Worm (Caenorhabditis elegans) whole organism, L2 larva: ENCODE measurements around the gene ZC477.2.

Source experiments
- C34F6.9 ChIP-seq: fragments of 150-350 bp; optimal IDR thresholded peaks from 2 replicates; lab custom pipeline; 2014; ENCODE audit warnings: missing biosample characterization, missing genetic modification characterization
- F13H6.1 ChIP-seq: sonication (generic microtip); optimal IDR thresholded peaks from 2 replicates; lab custom pipeline; 2016; ENCODE audit warnings: missing genetic modification characterization, missing compliant biosample characterization
- R02D3.7 ChIP-seq: fragments of 150-350 bp; optimal IDR thresholded peaks from 2 replicates; lab custom pipeline; 2014; ENCODE audit warnings: missing biosample characterization, missing genetic modification characterization
- ZK546.5 ChIP-seq: sonication (generic microtip); optimal IDR thresholded peaks from 2 replicates; lab custom pipeline; 2017; ENCODE audit warnings: missing biosample characterization, missing genetic modification characterization
- alr-1 ChIP-seq: fragments of 150-350 bp; optimal IDR thresholded peaks from 2 replicates; lab custom pipeline; 2014; ENCODE audit warnings: missing biosample characterization, missing genetic modification characterization
- aly-2 ChIP-seq: fragments of 150-350 bp; optimal IDR thresholded peaks from 2 replicates; lab custom pipeline; 2014; ENCODE audit warnings: missing biosample characterization, missing genetic modification characterization
- ama-1 ChIP-seq: fragments of 150-350 bp; optimal IDR thresholded peaks from 2 replicates; lab custom pipeline; 2018; ENCODE audit warnings: inconsistent platforms
- blmp-1 ChIP-seq: sonication (generic microtip); optimal IDR thresholded peaks from 2 replicates; lab custom pipeline; 2017; ENCODE audit warnings: missing genetic modification characterization, mild to moderate bottlenecking, missing compliant biosample characterization, antibody characterized with exemption, moderate library complexity; ENCODE audit not compliant: insufficient read depth
- ceh-16 ChIP-seq: fragments of 150-350 bp; optimal IDR thresholded peaks from 2 replicates; lab custom pipeline; 2014; ENCODE audit warnings: missing biosample characterization, missing genetic modification characterization
- ceh-82 ChIP-seq: fragments of 150-350 bp; optimal IDR thresholded peaks from 2 replicates; lab custom pipeline; 2014; ENCODE audit warnings: missing biosample characterization, missing genetic modification characterization
- crh-2 ChIP-seq: sonication (generic microtip); optimal IDR thresholded peaks from 2 replicates; lab custom pipeline; 2017; ENCODE audit warnings: missing biosample characterization, missing genetic modification characterization
- egl-27 ChIP-seq: sonication (generic microtip); optimal IDR thresholded peaks from 3 replicates; lab custom pipeline; 2017; ENCODE audit warnings: missing biosample characterization, missing genetic modification reagents, missing genetic modification characterization
- elt-1 ChIP-seq: fragments of 150-350 bp; optimal IDR thresholded peaks from 2 replicates; lab custom pipeline; 2014; ENCODE audit warnings: missing biosample characterization, missing genetic modification characterization
- elt-3 ChIP-seq: sonication (generic microtip); optimal IDR thresholded peaks from 2 replicates; lab custom pipeline; 2017; ENCODE audit warnings: missing biosample characterization, missing genetic modification characterization
- fos-1 ChIP-seq: fragments of 150-350 bp; optimal IDR thresholded peaks from 2 replicates; lab custom pipeline; 2014; ENCODE audit warnings: missing biosample characterization, missing genetic modification characterization
- gmeb-1 ChIP-seq: fragments of 150-350 bp; optimal IDR thresholded peaks from 2 replicates; lab custom pipeline; 2014; ENCODE audit warnings: missing biosample characterization, missing genetic modification characterization
- lin-11 ChIP-seq: fragments of 150-350 bp; sonication (generic microtip); optimal IDR thresholded peaks from 2 replicates; lab custom pipeline; 2014; ENCODE audit warnings: missing biosample characterization, missing genetic modification characterization, inconsistent platforms, mixed read lengths
- lin-39 ChIP-seq: fragments of 150-350 bp; optimal IDR thresholded peaks from 2 replicates; lab custom pipeline; 2014; ENCODE audit warnings: missing biosample characterization, missing genetic modification reagents, missing genetic modification characterization
- lsy-2 ChIP-seq, 2 experiments: fragments of 150-350 bp in 1 of 2; sonication (generic microtip) in 1 of 2; optimal IDR thresholded peaks; 2 replicates each; lab custom pipeline; 2014 to 2017; ENCODE audit warnings: missing biosample characterization in 2 of 2, missing genetic modification characterization in 2 of 2
- mab-5 ChIP-seq: fragments of 150-350 bp; optimal IDR thresholded peaks from 2 replicates; lab custom pipeline; 2014; ENCODE audit warnings: missing biosample characterization, missing genetic modification characterization
- mbf-1 ChIP-seq: sonication (generic microtip); optimal IDR thresholded peaks from 2 replicates; lab custom pipeline; 2017; ENCODE audit warnings: missing biosample characterization, missing genetic modification characterization
- mdl-1 ChIP-seq, 2 experiments: fragments of 150-350 bp in 1 of 2; sonication (generic microtip) in 1 of 2; optimal IDR thresholded peaks; 2 replicates each; lab custom pipeline; 2017; ENCODE audit warnings: missing biosample characterization in 2 of 2, missing genetic modification characterization in 2 of 2
- nhr-10 ChIP-seq: sonication (generic microtip); optimal IDR thresholded peaks from 2 replicates; lab custom pipeline; 2017; ENCODE audit warnings: missing biosample characterization, missing genetic modification characterization
- nhr-11 ChIP-seq: fragments of 150-350 bp; optimal IDR thresholded peaks from 2 replicates; lab custom pipeline; 2014; ENCODE audit warnings: missing biosample characterization, missing genetic modification characterization
- nhr-12 ChIP-seq: fragments of 150-350 bp; optimal IDR thresholded peaks from 2 replicates; lab custom pipeline; 2014; ENCODE audit warnings: missing biosample characterization, missing genetic modification characterization
- nhr-129 ChIP-seq: fragments of 150-350 bp; optimal IDR thresholded peaks from 2 replicates; lab custom pipeline; 2014; ENCODE audit warnings: missing biosample characterization, missing genetic modification characterization
- nhr-21 ChIP-seq: fragments of 150-350 bp; optimal IDR thresholded peaks from 2 replicates; lab custom pipeline; 2014; ENCODE audit warnings: missing biosample characterization, missing genetic modification characterization
- nhr-23 ChIP-seq: fragments of 150-350 bp; optimal IDR thresholded peaks from 2 replicates; lab custom pipeline; 2014; ENCODE audit warnings: missing biosample characterization, missing genetic modification reagents, missing genetic modification characterization
- nhr-237 ChIP-seq: fragments of 150-350 bp; optimal IDR thresholded peaks from 2 replicates; lab custom pipeline; 2014; ENCODE audit warnings: missing biosample characterization, missing genetic modification characterization
- nhr-25 ChIP-seq: fragments of 150-350 bp; sonication (generic microtip); optimal IDR thresholded peaks from 3 replicates; lab custom pipeline; 2014; ENCODE audit warnings: missing biosample characterization, missing genetic modification characterization
- peb-1 ChIP-seq: fragments of 150-350 bp; optimal IDR thresholded peaks from 2 replicates; lab custom pipeline; 2014; ENCODE audit warnings: missing biosample characterization, missing genetic modification characterization
- sem-4 ChIP-seq: fragments of 150-350 bp; optimal IDR thresholded peaks from 2 replicates; lab custom pipeline; 2014; ENCODE audit warnings: missing biosample characterization, missing genetic modification reagents, missing genetic modification characterization
- skn-1 ChIP-seq: sonication (generic microtip); optimal IDR thresholded peaks from 2 replicates; lab custom pipeline; 2017; ENCODE audit warnings: missing biosample characterization, missing genetic modification characterization
- snpc-4 ChIP-seq: fragments of 150-350 bp; optimal IDR thresholded peaks from 2 replicates; lab custom pipeline; 2014; ENCODE audit warnings: missing biosample characterization, missing genetic modification characterization
- unc-55 ChIP-seq: fragments of 150-350 bp; sonication (generic microtip); optimal IDR thresholded peaks from 3 replicates; lab custom pipeline; 2014; ENCODE audit warnings: missing biosample characterization, missing genetic modification reagents, missing genetic modification characterization
- unc-62 ChIP-seq: fragments of 150-350 bp; optimal IDR thresholded peaks from 2 replicates; lab custom pipeline; 2014; ENCODE audit warnings: missing biosample characterization, missing genetic modification reagents, missing genetic modification characterization
- zag-1 ChIP-seq: fragments of 150-350 bp; optimal IDR thresholded peaks from 2 replicates; lab custom pipeline; 2014; ENCODE audit warnings: missing biosample characterization, missing genetic modification characterization
- ztf-1 ChIP-seq: fragments of 200-800 bp; sonication (Bioruptor generic); conservative IDR thresholded peaks from 2 replicates; pipeline ENCODE4 v1.3.6; 2022; ENCODE audit warnings: missing genetic modification characterization, missing compliant biosample characterization
- ztf-11 ChIP-seq: sonication (generic microtip); optimal IDR thresholded peaks from 2 replicates; lab custom pipeline; 2017; ENCODE audit warnings: missing biosample characterization, missing genetic modification characterization
- ztf-4 ChIP-seq: fragments of 150-350 bp; optimal IDR thresholded peaks from 2 replicates; lab custom pipeline; 2014; ENCODE audit warnings: missing biosample characterization, missing genetic modification characterization

ZC477.2 gene

DNA sequence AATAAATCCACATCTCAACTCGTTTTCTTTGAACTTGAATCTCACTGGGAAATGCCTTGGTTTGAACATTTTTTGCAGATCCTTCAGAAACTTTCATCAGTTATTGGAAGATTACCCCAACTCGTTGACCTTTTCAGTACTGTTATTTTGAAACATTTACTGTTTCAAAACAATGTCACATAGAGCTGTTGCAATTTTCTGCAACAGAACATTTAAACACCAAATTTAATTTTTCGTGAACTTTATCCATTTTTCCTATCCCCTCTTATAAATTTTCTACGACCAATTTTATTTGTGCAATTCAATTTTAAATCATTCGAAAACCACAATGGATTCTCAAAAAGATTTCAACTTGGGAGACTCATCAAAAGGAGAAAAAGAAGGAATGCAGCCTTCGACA, at the start of gene ZC477.2:
Gene ZC477.2 (plus strand): TSS at position 301 of the 400 bp plus-strand sequence.
- TF ChIP-seq aly-2 (tag; lab: Kevin White, UChicago): no peak
- TF ChIP-seq crh-2 (tag; lab: Kevin White, UChicago): no peak
- no peak for TF ChIP-seq ceh-82 (tag; lab: Kevin White, UChicago)
- TF ChIP-seq ZK546.5 (tag; lab: Kevin White, UChicago): no peak
- TF ChIP-seq C34F6.9 (tag; lab: Kevin White, UChicago): no peak
- no peak for TF ChIP-seq F13H6.1 (tag; lab: Kevin White, UChicago)
- TF ChIP-seq nhr-129 (tag; lab: Kevin White, UChicago): no peak
- no peak for TF ChIP-seq alr-1 (tag; lab: Kevin White, UChicago)
- no peak for TF ChIP-seq ztf-11 (tag; lab: Kevin White, UChicago)
- TF ChIP-seq ztf-1 (GFP tag; lab: Robert Waterston, UW): no peak
- no peak for TF ChIP-seq R02D3.7 (tag; lab: Kevin White, UChicago)
- TF ChIP-seq fos-1 (tag; lab: Kevin White, UChicago): no peak
- no peak for TF ChIP-seq unc-55
- no peak for TF ChIP-seq nhr-10 (tag; lab: Kevin White, UChicago)
- no peak for TF ChIP-seq gmeb-1
- no peak for TF ChIP-seq elt-1
- no peak for TF ChIP-seq unc-62
- TF ChIP-seq mdl-1 (tag; optimal IDR thresholded peaks at IDR 0.05; lab: Kevin White, UChicago): no peak
- no peak for TF ChIP-seq nhr-12 (tag; lab: Kevin White, UChicago)
- no peak for TF ChIP-seq skn-1 (tag; lab: Kevin White, UChicago)

DNA sequence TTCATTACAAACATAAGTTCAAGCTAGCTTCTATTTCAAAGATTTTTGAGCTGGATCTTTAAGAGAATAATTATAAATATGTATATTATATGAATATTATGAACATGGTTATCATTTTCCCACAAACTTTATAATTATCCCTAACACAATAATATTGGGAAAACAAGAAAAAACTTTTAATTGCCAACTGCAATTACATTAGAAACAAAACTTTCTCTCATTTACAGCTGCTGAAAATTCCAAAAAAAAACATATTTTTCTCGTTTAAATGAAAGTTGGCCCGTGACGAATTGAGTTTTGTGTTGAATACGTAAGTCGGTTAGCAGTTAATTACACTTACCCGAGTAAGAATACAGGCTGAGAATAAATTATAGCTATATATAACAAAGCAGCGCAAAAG, 45.3 kb upstream of the ZC477.2 start:
- TF ChIP-seq snpc-4 (tag; lab: Kevin White, UChicago) (no peak), nhr-11 (tag; lab: Kevin White, UChicago) (no peak), blmp-1 (no peak), unc-55 (no peak), nhr-237 (tag; lab: Kevin White, UChicago) (no peak), egl-27 (no peak), mbf-1 (tag; lab: Kevin White, UChicago) (no peak), ZK546.5 (tag; lab: Kevin White, UChicago) (no peak)

DNA sequence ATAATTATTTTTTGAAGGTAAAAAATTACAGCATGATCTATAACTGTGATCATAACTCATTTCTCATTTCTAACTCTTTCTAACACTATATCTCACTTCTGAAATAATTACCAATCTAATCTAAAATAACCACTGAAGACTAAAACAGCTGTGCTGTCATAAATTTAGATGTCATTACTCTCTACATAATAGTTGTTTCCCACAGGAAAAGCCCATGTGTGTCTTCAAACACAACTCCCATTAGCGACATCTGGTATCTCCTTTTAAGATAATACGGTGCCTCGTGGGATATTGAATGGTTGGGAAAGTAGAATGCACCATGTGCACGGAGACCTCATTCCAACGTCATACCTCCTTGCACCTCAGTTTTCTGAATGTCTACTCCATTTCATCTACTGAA, 43.0 kb upstream of the ZC477.2 start, which contains the start of gene Y43B11AL.1:
Gene Y43B11AL.1 (plus strand): TSS at position 301 of the 400 bp plus-strand sequence.
- TF ChIP-seq nhr-10 (tag; lab: Kevin White, UChicago) (no peak), mdl-1 (tag; optimal IDR thresholded peaks at IDR 0.05; lab: Kevin White, UChicago) (no peak), C34F6.9 (tag; lab: Kevin White, UChicago) (no peak), blmp-1 (no peak)

DNA sequence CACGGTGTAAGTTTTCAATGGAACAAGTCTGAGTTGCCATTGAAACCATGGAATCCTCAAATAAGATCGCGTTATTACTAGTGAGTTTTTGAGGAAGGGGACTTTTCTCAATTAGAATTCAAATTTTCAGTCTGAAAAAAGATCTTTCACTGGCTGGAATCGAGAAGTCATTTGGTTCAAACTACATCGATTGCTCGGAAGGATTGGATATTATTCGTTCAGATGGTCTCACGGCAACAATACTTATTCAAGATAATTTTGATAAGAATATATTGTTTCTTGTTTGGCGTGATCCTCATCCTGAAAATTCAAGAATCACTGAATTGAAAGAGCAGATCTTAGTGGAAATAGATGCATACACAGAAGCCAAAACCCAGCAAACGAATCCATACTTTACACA, 40.5 kb upstream of the ZC477.2 start:
- TF ChIP-seq crh-2 (tag; lab: Kevin White, UChicago) (no peak), ceh-16 (tag; lab: Kevin White, UChicago) (no peak), nhr-21 (tag; lab: Kevin White, UChicago) (no peak), unc-62 (no peak), skn-1 (tag; lab: Kevin White, UChicago) (no peak), mab-5 (tag; lab: Kevin White, UChicago) (no peak), C34F6.9 (tag; lab: Kevin White, UChicago) (no peak), lin-39 (no peak), snpc-4 (tag; lab: Kevin White, UChicago) (no peak), lin-11 (tag; lab: Kevin White, UChicago) (no peak), mbf-1 (tag; lab: Kevin White, UChicago) (no peak)
- TF ChIP-seq, all 48 proteins: peak for 0

DNA sequence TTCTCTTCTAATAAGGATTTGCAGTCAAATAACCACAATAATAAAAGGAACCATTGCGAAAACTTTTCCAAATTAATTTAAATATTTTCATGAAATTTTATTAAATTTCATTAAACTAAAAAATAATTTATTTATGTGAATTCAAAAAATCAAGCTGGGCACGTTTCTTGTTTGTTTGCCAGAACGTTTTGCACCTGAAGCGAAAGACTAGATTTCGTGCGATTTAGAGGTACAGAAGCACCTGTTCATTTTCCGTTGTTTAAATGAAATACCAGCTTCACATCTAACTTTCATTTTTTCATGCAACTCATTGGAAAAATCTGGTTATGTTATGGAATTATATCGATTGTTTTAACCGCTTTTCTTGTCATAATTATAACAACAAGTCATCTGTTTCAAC, 35.9 kb upstream of the ZC477.2 start, which contains the start of gene srg-48:
Gene srg-48 (plus strand): TSS at position 301 of the 400 bp plus-strand sequence.
- TF ChIP-seq unc-62 (no peak), elt-3 (tag; lab: Kevin White, UChicago) (no peak), lin-11 (tag; lab: Kevin White, UChicago) (no peak), nhr-23 (tag; lab: Kevin White, UChicago) (no peak), snpc-4 (tag; lab: Kevin White, UChicago) (no peak), nhr-10 (tag; lab: Kevin White, UChicago) (no peak), ztf-4 (tag; lab: Kevin White, UChicago) (no peak), egl-27 (no peak), nhr-25 (tag; lab: Kevin White, UChicago) (no peak), peb-1 (no peak), zag-1 (tag; lab: Kevin White, UChicago) (no peak), nhr-12 (tag; lab: Kevin White, UChicago) (no peak), ama-1 (no peak), ztf-11 (tag; lab: Kevin White, UChicago) (no peak), lsy-2 (tag; optimal IDR thresholded peaks at IDR 0.05; lab: Kevin White, UChicago) (no peak), sem-4 (tag; lab: Kevin White, UChicago) (no peak), gmeb-1 (no peak), alr-1 (tag; lab: Kevin White, UChicago) (no peak)
